Fruit fly (Drosophila melanogaster) whole organism, embryonic: ENCODE results near the gene CG14401.

Experiments
- Abd-B ChIP-seq: fragments of 200-800 bp; sonication (Bioruptor generic); optimal IDR thresholded peaks from 2 replicates; lab custom pipeline; 2018; ENCODE audit warnings: missing biosample characterization, mild to moderate bottlenecking, missing genetic modification characterization, moderate library complexity
- CG12391 ChIP-seq: fragments of 200-800 bp; sonication (Bioruptor generic); optimal IDR thresholded peaks from 3 replicates; lab custom pipeline; 2018; ENCODE audit warnings: missing biosample characterization, mild to moderate bottlenecking, missing genetic modification characterization, moderate library complexity
- CG13296 ChIP-seq: fragments of 200-800 bp; sonication (Bioruptor generic); optimal IDR thresholded peaks from 3 replicates; lab custom pipeline; 2018; ENCODE audit warnings: missing biosample characterization, mild to moderate bottlenecking, missing genetic modification characterization
- CG13775 ChIP-seq: fragments of 200-800 bp; sonication (Bioruptor generic); optimal IDR thresholded peaks from 3 replicates; lab custom pipeline; 2017; ENCODE audit warnings: missing biosample characterization, mild to moderate bottlenecking, missing genetic modification characterization
- CG14441 ChIP-seq: fragments of 200-800 bp; sonication (Bioruptor generic); IDR thresholded peaks from 2 replicates; pipeline ENCODE4 v1.3.6; 2022; ENCODE audit warnings: missing biosample characterization, missing genetic modification characterization
- CG14965 ChIP-seq: fragments of 200-800 bp; sonication (Bioruptor generic); optimal IDR thresholded peaks from 2 replicates; lab custom pipeline; 2016; ENCODE audit warnings: missing biosample characterization, missing genetic modification characterization, borderline replicate concordance
- CG17359 ChIP-seq: fragments of 200-800 bp; sonication (Bioruptor generic); optimal IDR thresholded peaks from 3 replicates; lab custom pipeline; 2018; ENCODE audit warnings: missing biosample characterization, mild to moderate bottlenecking, missing genetic modification characterization, moderate library complexity
- CG17829 ChIP-seq: fragments of 200-800 bp; optimal IDR thresholded peaks from 2 replicates; lab custom pipeline; 2019; ENCODE audit warnings: missing biosample characterization, mild to moderate bottlenecking, missing genetic modification characterization, moderate library complexity
- CG18011 ChIP-seq: fragments of 200-800 bp; sonication (Bioruptor generic); optimal IDR thresholded peaks from 2 replicates; lab custom pipeline; 2017; ENCODE audit warnings: missing biosample characterization, missing genetic modification characterization, mild to moderate bottlenecking, moderate library complexity, missing genotype
- CG1832 ChIP-seq: fragments of 200-800 bp; sonication (Bioruptor generic); optimal IDR thresholded peaks from 2 replicates; lab custom pipeline; 2017; ENCODE audit warnings: missing biosample characterization, mild to moderate bottlenecking, missing genetic modification characterization, inconsistent platforms
- CG18619 ChIP-seq: fragments of 200-800 bp; sonication (Bioruptor generic); optimal IDR thresholded peaks from 3 replicates; lab custom pipeline; 2017; ENCODE audit warnings: missing biosample characterization, mild to moderate bottlenecking, missing genetic modification characterization
- CG3065 ChIP-seq: fragments of 200-800 bp; sonication (Bioruptor generic); optimal IDR thresholded peaks from 2 replicates; lab custom pipeline; 2016; ENCODE audit warnings: missing biosample characterization, missing genetic modification characterization
- CG31388 ChIP-seq: fragments of 200-800 bp; sonication (Bioruptor generic); optimal IDR thresholded peaks from 2 replicates; lab custom pipeline; 2016; ENCODE audit warnings: missing biosample characterization, missing genetic modification characterization
- CG33557 ChIP-seq: fragments of 200-800 bp; sonication (Bioruptor generic); optimal IDR thresholded peaks from 2 replicates; lab custom pipeline; 2019; ENCODE audit warnings: missing biosample characterization, mild to moderate bottlenecking, missing genetic modification characterization, moderate library complexity
- CG4282 ChIP-seq: fragments of 200-800 bp; sonication (Bioruptor generic); optimal IDR thresholded peaks from 2 replicates; lab custom pipeline; 2016; ENCODE audit warnings: missing biosample characterization, missing genetic modification characterization
- CG4424 ChIP-seq: fragments of 200-800 bp; sonication (Bioruptor generic); optimal IDR thresholded peaks from 3 replicates; lab custom pipeline; 2016; ENCODE audit warnings: missing biosample characterization, missing genetic modification characterization
- CG4820 ChIP-seq: fragments of 200-800 bp; sonication (Bioruptor generic); optimal IDR thresholded peaks from 3 replicates; lab custom pipeline; 2016; ENCODE audit warnings: missing biosample characterization, missing genetic modification characterization
- CG5953 ChIP-seq: fragments of 200-800 bp; sonication (Bioruptor generic); IDR thresholded peaks from 2 replicates; pipeline ENCODE4 v1.3.6; 2022; ENCODE audit warnings: missing biosample characterization, missing genetic modification characterization
- CG7357 ChIP-seq: fragments of 200-800 bp; sonication (Bioruptor generic); IDR thresholded peaks from 3 replicates; pipeline ENCODE4 v1.3.6; 2022; ENCODE audit warnings: missing biosample characterization, missing genetic modification characterization
- CG7372 ChIP-seq: fragments of 200-800 bp; sonication (Bioruptor generic); IDR thresholded peaks from 2 replicates; pipeline ENCODE4 v1.3.6; 2022; ENCODE audit warnings: missing biosample characterization, missing genetic modification characterization
- CoRest ChIP-seq: fragments of 200-800 bp; sonication (Bioruptor generic); optimal IDR thresholded peaks from 3 replicates; lab custom pipeline; 2018; ENCODE audit warnings: missing biosample characterization, mild to moderate bottlenecking, missing genetic modification characterization, moderate library complexity
- Dek ChIP-seq: fragments of 200-800 bp; sonication (Bioruptor generic); optimal IDR thresholded peaks from 3 replicates; lab custom pipeline; 2019; ENCODE audit warnings: missing biosample characterization, mild to moderate bottlenecking, missing genetic modification characterization, moderate library complexity
- Dfd ChIP-seq, 2 experiments: fragments of >200 bp; optimal IDR thresholded peaks; 2 replicates each; lab custom pipeline; 2017; ENCODE audit warnings: missing biosample characterization in 2 of 2, missing genetic modification characterization in 2 of 2
- Eip74EF ChIP-seq, 2 experiments: fragments of 200-800 bp in 1 of 2; fragments of >200 bp in 1 of 2; sonication (Bioruptor generic) in 1 of 2; optimal IDR thresholded peaks; 2 replicates each; lab custom pipeline; 2017 to 2019; ENCODE audit warnings: missing biosample characterization in 2 of 2, missing genetic modification characterization in 2 of 2, mild to moderate bottlenecking in 1 of 2, moderate library complexity in 1 of 2
- Fer2 ChIP-seq: fragments of 200-800 bp; sonication (Bioruptor generic); optimal IDR thresholded peaks from 2 replicates; lab custom pipeline; 2018; ENCODE audit warnings: missing biosample characterization, mild to moderate bottlenecking, missing genetic modification characterization, moderate library complexity
- Hr3 ChIP-seq: fragments of 200-800 bp; sonication (Bioruptor generic); optimal IDR thresholded peaks from 3 replicates; lab custom pipeline; 2016; ENCODE audit warnings: missing biosample characterization, missing genetic modification characterization
- Hsf ChIP-seq: fragments of 200-800 bp; sonication (Bioruptor generic); optimal IDR thresholded peaks from 3 replicates; lab custom pipeline; 2016; ENCODE audit warnings: missing biosample characterization, missing genetic modification characterization
- Max ChIP-seq: fragments of 200-800 bp; sonication (Bioruptor generic); optimal IDR thresholded peaks from 2 replicates; lab custom pipeline; 2016; ENCODE audit warnings: missing biosample characterization, mild to moderate bottlenecking, missing genetic modification characterization
- NC2β ChIP-seq: fragments of 200-800 bp; sonication (Bioruptor generic); optimal IDR thresholded peaks from 2 replicates; lab custom pipeline; 2016; ENCODE audit warnings: missing biosample characterization, missing genetic modification characterization
- Nf-YA ChIP-seq: fragments of 200-800 bp; sonication (Bioruptor generic); IDR thresholded peaks from 2 replicates; pipeline ENCODE4 v1.3.6; 2022; ENCODE audit warnings: missing biosample characterization, missing genetic modification characterization
- Opbp ChIP-seq: fragments of 200-800 bp; sonication (Bioruptor generic); IDR thresholded peaks from 3 replicates; pipeline ENCODE4 v1.3.6; 2022; ENCODE audit warnings: missing biosample characterization, missing genetic modification characterization; ENCODE audit not compliant: partially characterized antibody
- Vsx1 ChIP-seq: fragments of 200-800 bp; sonication (Bioruptor generic); optimal IDR thresholded peaks from 2 replicates; lab custom pipeline; 2017; ENCODE audit warnings: missing biosample characterization, mild to moderate bottlenecking, missing genetic modification characterization, missing genetic modification reagents
- abd-A ChIP-seq: fragments of 200-800 bp; sonication (Bioruptor generic); optimal IDR thresholded peaks from 3 replicates; lab custom pipeline; 2019; ENCODE audit warnings: missing biosample characterization, mild to moderate bottlenecking, missing genetic modification characterization, moderate library complexity
- cato ChIP-seq: fragments of 200-800 bp; sonication (Bioruptor generic); optimal IDR thresholded peaks from 2 replicates; lab custom pipeline; 2016; ENCODE audit warnings: missing biosample characterization, missing genetic modification characterization, borderline replicate concordance
- dati ChIP-seq: fragments of 200-800 bp; sonication (Bioruptor generic); IDR thresholded peaks from 2 replicates; pipeline ENCODE4 v1.3.6; 2022; ENCODE audit warnings: missing biosample characterization, missing genetic modification characterization
- en ChIP-seq: fragments of 200-800 bp; sonication (Bioruptor generic); optimal IDR thresholded peaks from 2 replicates; lab custom pipeline; 2016; ENCODE audit warnings: missing biosample characterization, missing genetic modification characterization
- fd102C ChIP-seq: fragments of 200-800 bp; sonication (Bioruptor generic); optimal IDR thresholded peaks from 2 replicates; lab custom pipeline; 2018; ENCODE audit warnings: missing biosample characterization, mild to moderate bottlenecking, missing genetic modification characterization, moderate library complexity
- gfzf ChIP-seq: fragments of 200-800 bp; sonication (Bioruptor generic); optimal IDR thresholded peaks from 2 replicates; lab custom pipeline; 2016; ENCODE audit warnings: missing biosample characterization, mild to moderate bottlenecking, missing genetic modification characterization, moderate library complexity
- pum ChIP-seq: fragments of 200-800 bp; sonication (Bioruptor generic); optimal IDR thresholded peaks from 2 replicates; lab custom pipeline; 2016; ENCODE audit warnings: missing biosample characterization, missing genetic modification characterization
- run ChIP-seq: fragments of 200-800 bp; sonication (Bioruptor generic); optimal IDR thresholded peaks from 3 replicates; lab custom pipeline; 2018; ENCODE audit warnings: missing biosample characterization, mild to moderate bottlenecking, missing genetic modification characterization
- sc ChIP-seq, 3 experiments: fragments of >200 bp in 2 of 3; fragments of 200-800 bp in 1 of 3; sonication (Bioruptor generic) in 1 of 3; optimal IDR thresholded peaks; 2 replicates in 2 of 3; 3 replicates in 1 of 3; lab custom pipeline; 2017; ENCODE audit warnings: mild to moderate bottlenecking in 1 of 3, missing biosample characterization in 1 of 3, missing genetic modification characterization in 1 of 3, missing genetic modification reagents in 1 of 3
- sens ChIP-seq: fragments of 200-800 bp; sonication (Bioruptor generic); peaks from one replicate; lab custom pipeline; 2016; ENCODE audit warnings: missing biosample characterization, missing genetic modification characterization
- sisA ChIP-seq: fragments of 200-800 bp; sonication (Bioruptor generic); IDR thresholded peaks from 2 replicates; pipeline ENCODE4 v1.3.6; 2022; ENCODE audit warnings: missing biosample characterization, missing genetic modification characterization
- slbo ChIP-seq: fragments of 200-800 bp; sonication (Bioruptor generic); IDR thresholded peaks from 2 replicates; pipeline ENCODE4 v1.3.6; 2022; ENCODE audit warnings: missing biosample characterization, missing genetic modification characterization
- tap ChIP-seq: fragments of 200-800 bp; optimal IDR thresholded peaks from 3 replicates; lab custom pipeline; 2019; ENCODE audit warnings: missing biosample characterization, mild to moderate bottlenecking, missing genetic modification characterization, moderate library complexity
- tll ChIP-seq, 2 experiments: fragments of 200-800 bp in 1 of 2; fragments of >200 bp in 1 of 2; sonication (Bioruptor generic) in 1 of 2; optimal IDR thresholded peaks; 2 replicates each; lab custom pipeline; 2017 to 2019; ENCODE audit warnings: missing biosample characterization in 2 of 2, missing genetic modification characterization in 2 of 2, mild to moderate bottlenecking in 1 of 2, moderate library complexity in 1 of 2
- twi ChIP-seq: fragments of 200-800 bp; optimal IDR thresholded peaks from 2 replicates; lab custom pipeline; 2019; ENCODE audit warnings: missing biosample characterization, mild to moderate bottlenecking, missing genetic modification characterization, moderate library complexity
- vnd ChIP-seq: fragments of 200-800 bp; sonication (Bioruptor generic); IDR thresholded peaks from 3 replicates; pipeline ENCODE4 v1.3.6; 2022; ENCODE audit warnings: missing biosample characterization, missing genetic modification characterization; ENCODE audit not compliant: partially characterized antibody
- z ChIP-seq: fragments of 200-800 bp; sonication (Bioruptor generic); IDR thresholded peaks from 3 replicates; pipeline ENCODE4 v1.3.6; 2022; ENCODE audit warnings: missing biosample characterization, missing genetic modification characterization

Gene CG14401

dm6 chr2L:20885889-20886507, 16.3 kb downstream of the CG14401 start (continued):
- TF ChIP-seq CG14441 (GFP tag; lab: Robert Waterston, UW) = no peak
- TF ChIP-seq dati (GFP tag; lab: Robert Waterston, UW) = 0 out of 2 replicates have a peak, but pooled peaks have one; percentile 8
- TF ChIP-seq en (GFP tag; lab: Kevin White, UChicago) = no peak
- no peak for TF ChIP-seq CG3065 (GFP tag; lab: Kevin White, UChicago)
- no peak for TF ChIP-seq sens (GFP tag; lab: Kevin White, UChicago)
- TF ChIP-seq CG4424 (GFP tag; lab: Kevin White, UChicago) = no peak
- no peak for TF ChIP-seq CG18619 (GFP tag; lab: Kevin White, UChicago)
- no peak for TF ChIP-seq cato (GFP tag; lab: Kevin White, UChicago)
- no peak for TF ChIP-seq CG4282 (GFP tag; lab: Kevin White, UChicago)
- no peak for TF ChIP-seq sisA
- TF ChIP-seq pum (GFP tag; lab: Kevin White, UChicago) = no peak
- TF ChIP-seq gfzf (GFP tag; lab: Kevin White, UChicago) = no peak
- no peak for TF ChIP-seq twi (tag; lab: Kevin White, UChicago)
- no peak for TF ChIP-seq slbo (GFP tag; lab: Robert Waterston, UW)
- no peak for TF ChIP-seq sc (optimal IDR thresholded peaks at IDR 0.05; lab: Kevin White, UChicago)
- TF ChIP-seq sc (GFP tag; optimal IDR thresholded peaks at IDR 0.05; lab: Kevin White, UChicago) = no peak
- no peak for TF ChIP-seq CG33557 (GFP tag; lab: Kevin White, UChicago)
- no peak for TF ChIP-seq Hsf (GFP tag; lab: Kevin White, UChicago)
- no peak for TF ChIP-seq tll (GFP tag; optimal IDR thresholded peaks at IDR 0.05; lab: Kevin White, UChicago)
- TF ChIP-seq NC2β = no peak
- no peak for TF ChIP-seq run (tag; lab: Kevin White, UChicago)
- TF ChIP-seq CG1832 (GFP tag; lab: Kevin White, UChicago) = no peak
- no peak for TF ChIP-seq CG5953 (GFP tag; lab: Robert Waterston, UW)
- no peak for TF ChIP-seq CG7357 (GFP tag; lab: Robert Waterston, UW)
- no peak for TF ChIP-seq CG13296 (GFP tag; lab: Kevin White, UChicago)
- TF ChIP-seq CG18011 (GFP tag; lab: Kevin White, UChicago) = no peak
- no peak for TF ChIP-seq Abd-B
- TF ChIP-seq CG14965 (GFP tag; lab: Kevin White, UChicago) = no peak
- no peak for TF ChIP-seq CG17359
- TF ChIP-seq Opbp (GFP tag; lab: Robert Waterston, UW) = no peak
- no peak for TF ChIP-seq fd102C (GFP tag; lab: Kevin White, UChicago)
- TF ChIP-seq Max (GFP tag; lab: Kevin White, UChicago) = no peak
- no peak for TF ChIP-seq vnd (GFP tag; lab: Robert Waterston, UW)
- no peak for TF ChIP-seq Fer2 (tag; lab: Kevin White, UChicago)
- TF ChIP-seq CG31388 (GFP tag; lab: Kevin White, UChicago) = no peak
- no peak for TF ChIP-seq Dfd (GFP tag; optimal IDR thresholded peaks at IDR 0.05; lab: Kevin White, UChicago)
- TF ChIP-seq CoRest = no peak
- peak; percentile 44 for TF ChIP-seq abd-A (tag; lab: Kevin White, UChicago)
- no peak for TF ChIP-seq Nf-YA (GFP tag; lab: Robert Waterston, UW)
- no peak for TF ChIP-seq Hr3 (GFP tag; lab: Kevin White, UChicago)
- TF ChIP-seq CG7372 (GFP tag; lab: Robert Waterston, UW) = no peak
- TF ChIP-seq Dek (tag; lab: Kevin White, UChicago) = no peak
- no peak for TF ChIP-seq CG17829 (tag; lab: Kevin White, UChicago)
- TF ChIP-seq CG12391 (tag; lab: Kevin White, UChicago) = no peak
- TF ChIP-seq Eip74EF (GFP tag; optimal IDR thresholded peaks at IDR 0.05; lab: Kevin White, UChicago) = no peak
- TF ChIP-seq z (GFP tag; lab: Robert Waterston, UW) = 0 out of 3 replicates have a peak, but pooled peaks have one; percentile 41
- TF ChIP-seq CG13775 (GFP tag; lab: Kevin White, UChicago) = no peak
- no peak for TF ChIP-seq Vsx1 (GFP tag; lab: Kevin White, UChicago)
- TF ChIP-seq tap (tag; lab: Kevin White, UChicago) = no peak
- TF ChIP-seq CG4820 (GFP tag; lab: Kevin White, UChicago) = no peak
